Fruit fly (Drosophila melanogaster) whole organism, adult: ENCODE results near the gene CG2310.

Source experiments
- bab1 ChIP-seq: fragments of 200-800 bp; sonication (Bioruptor generic); optimal IDR thresholded peaks from 3 replicates; lab custom pipeline; 2019; ENCODE audit warnings: missing biosample characterization, mild to moderate bottlenecking, missing genetic modification characterization, moderate library complexity
- toe ChIP-seq: fragments of 200-800 bp; sonication (Bioruptor generic); optimal IDR thresholded peaks from 2 replicates; lab custom pipeline; 2016; ENCODE audit warnings: missing biosample characterization, missing genetic modification characterization

DNA sequence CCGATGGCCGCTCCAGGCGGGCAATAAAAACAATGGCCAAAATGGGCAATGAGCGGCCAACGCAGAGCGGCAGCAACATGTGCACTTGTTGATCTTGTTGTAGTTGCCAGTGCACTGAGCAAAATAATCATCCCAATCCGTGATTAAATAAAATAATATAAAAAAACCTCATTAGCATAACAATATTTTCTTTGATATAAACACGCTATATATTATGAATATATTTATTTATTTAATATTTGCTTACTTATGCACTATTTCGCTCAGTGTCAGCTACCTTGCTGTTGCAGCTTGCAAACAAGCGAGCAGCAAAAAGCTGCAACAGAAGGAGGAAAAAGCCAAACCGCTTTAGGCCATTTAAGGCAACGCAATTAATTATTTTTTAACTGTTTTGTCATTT, 26.0 kb upstream of the CG2310 start:
- no peak for TF ChIP-seq bab1 (GFP tag; lab: Kevin White, UChicago)
- no peak for TF ChIP-seq toe (GFP tag; lab: Kevin White, UChicago)
